Fruit fly (Drosophila melanogaster) whole organism: ENCODE measurements around the gene ZnT77C.

Experiments used
- CG8478 ChIP-seq: fragments of >200 bp; optimal IDR thresholded peaks from 2 replicates; lab custom pipeline; 2018; ENCODE audit warnings: inconsistent platforms
- Dll ChIP-seq: fragments of >200 bp; optimal IDR thresholded peaks from 2 replicates; lab custom pipeline; 2017
- EcR ChIP-seq, 2 experiments: fragments of >200 bp; optimal IDR thresholded peaks; 2 replicates each; lab custom pipeline; 2017; ENCODE audit warnings: missing biosample characterization in 2 of 2, missing genetic modification characterization in 2 of 2, missing genetic modification reagents in 2 of 2
- pan ChIP-seq: fragments of >200 bp; optimal IDR thresholded peaks from 2 replicates; lab custom pipeline; 2017
- psq ChIP-seq: fragments of >200 bp; optimal IDR thresholded peaks from 2 replicates; lab custom pipeline; 2017
- usp ChIP-seq: fragments of >200 bp; optimal IDR thresholded peaks from 2 replicates; lab custom pipeline; 2017; ENCODE audit warnings: missing biosample characterization, missing genetic modification characterization, mixed read lengths

Gene ZnT77C

dm6 chr3L:20494780-20495591, at the start of gene ZnT77C:
TSS of gene ZnT77C (minus strand) at chr3L:20494921.
- TF ChIP-seq pan (lab: Kevin White, UChicago) (no peak), usp (GFP tag; lab: Kevin White, UChicago) (no peak), CG8478 (lab: Kevin White, UChicago) (no peak), psq (lab: Kevin White, UChicago) (no peak), Dll (no peak), EcR (GFP tag; optimal IDR thresholded peaks at IDR 0.05; lab: Kevin White, UChicago) (no peak)

DNA sequence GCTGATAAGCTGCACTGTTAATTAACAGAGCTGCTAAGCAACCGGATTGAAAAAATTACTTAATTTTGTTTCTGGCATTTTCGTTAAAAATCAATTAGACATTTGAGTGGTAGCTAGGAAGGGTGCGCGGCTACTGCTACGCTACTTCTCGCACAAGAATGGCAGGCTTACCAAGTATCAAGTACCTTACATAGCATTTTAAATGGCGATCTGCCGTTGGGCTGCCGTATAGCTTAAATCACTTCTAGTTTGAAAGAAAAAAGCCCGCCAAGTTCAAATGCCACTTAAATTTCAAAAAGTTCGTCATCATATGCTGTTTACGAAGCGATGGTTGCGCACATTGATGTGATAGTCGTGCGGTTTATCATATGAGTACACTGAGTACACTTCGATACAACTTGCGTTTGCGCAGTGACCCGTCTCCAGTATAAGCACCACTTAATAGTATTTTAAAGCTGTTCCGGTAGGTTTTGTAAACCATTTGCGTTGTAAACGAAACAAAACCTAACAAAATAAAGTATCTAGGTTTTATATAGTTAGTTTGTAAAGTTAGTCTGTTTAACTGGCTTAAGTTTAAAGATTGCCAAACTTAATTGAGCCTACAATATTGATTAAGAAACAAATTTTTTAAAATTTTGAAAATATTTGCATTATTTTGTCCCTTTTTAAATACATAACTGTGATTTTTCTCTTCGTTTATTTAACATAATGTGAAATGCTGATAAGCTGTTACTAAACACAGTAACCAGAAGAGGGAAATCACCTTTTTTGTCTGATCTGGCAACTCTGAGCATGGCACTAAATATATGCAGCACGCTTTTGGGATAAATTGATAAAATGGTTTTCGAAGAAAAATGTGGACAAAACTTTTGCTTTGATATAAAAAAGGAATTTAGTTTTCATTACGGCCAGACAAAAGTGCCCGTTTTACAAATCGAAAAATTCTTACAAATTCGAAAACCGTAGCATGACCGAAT, 46.5 kb upstream of the ZnT77C start:
- TF ChIP-seq CG8478 (lab: Kevin White, UChicago) (no peak), psq (lab: Kevin White, UChicago) (no peak)

- no peak for TF ChIP-seq Dll
- TF ChIP-seq usp (GFP tag; lab: Kevin White, UChicago), result no peak
- TF ChIP-seq EcR (GFP tag; optimal IDR thresholded peaks at IDR 0.05; lab: Kevin White, UChicago), result no peak
- TF ChIP-seq pan (lab: Kevin White, UChicago), result no peak
Measured at dm6 chr3L:20540182-20540974, 45.7 kb upstream of the ZnT77C start, which contains the start of gene Rcd2. TSS of gene Rcd2 (minus strand) at chr3L:20540417.

DNA sequence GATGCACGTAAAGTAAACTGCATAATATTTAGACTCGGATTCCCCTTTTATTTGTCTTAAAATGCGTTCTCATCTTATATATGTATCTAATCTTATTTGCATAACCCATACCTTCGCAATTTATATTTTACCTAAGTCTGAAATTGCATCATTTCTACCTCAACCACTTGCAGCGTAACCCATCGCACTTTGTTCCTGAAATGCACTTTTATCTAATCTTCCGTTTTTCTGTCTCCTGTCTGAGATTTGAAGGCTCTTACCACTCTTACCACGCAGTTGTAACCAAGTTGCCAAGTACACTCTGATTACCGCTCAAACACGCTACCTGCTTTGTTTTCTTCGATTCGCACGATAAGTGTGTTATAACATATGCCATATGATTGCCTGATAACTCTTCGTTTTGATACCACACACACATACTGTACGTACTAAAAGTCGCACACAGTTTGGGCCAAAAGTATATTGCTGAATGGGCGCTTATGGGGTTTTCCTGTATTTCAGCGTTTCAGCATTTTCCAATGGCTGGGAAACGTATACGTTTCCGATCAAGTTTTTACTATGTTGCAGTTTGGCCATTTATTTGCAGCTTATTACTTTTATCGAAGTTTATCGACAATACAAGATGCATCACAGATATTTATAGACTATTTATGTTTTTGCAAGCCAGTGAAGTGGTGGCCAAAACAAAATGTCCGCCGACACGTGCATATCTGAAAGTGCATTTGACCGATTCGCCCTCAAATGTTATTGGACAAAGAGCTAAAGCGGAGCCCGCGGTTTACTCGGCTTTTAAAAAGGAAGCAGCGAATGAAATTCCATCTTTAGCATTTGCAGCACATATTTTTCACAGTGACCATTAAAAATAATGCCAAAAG, 44.6 kb upstream of the ZnT77C start:
- TF ChIP-seq usp (GFP tag; lab: Kevin White, UChicago) (no peak), psq (lab: Kevin White, UChicago) (no peak), EcR (GFP tag; optimal IDR thresholded peaks at IDR 0.05; lab: Kevin White, UChicago) (no peak)

DNA sequence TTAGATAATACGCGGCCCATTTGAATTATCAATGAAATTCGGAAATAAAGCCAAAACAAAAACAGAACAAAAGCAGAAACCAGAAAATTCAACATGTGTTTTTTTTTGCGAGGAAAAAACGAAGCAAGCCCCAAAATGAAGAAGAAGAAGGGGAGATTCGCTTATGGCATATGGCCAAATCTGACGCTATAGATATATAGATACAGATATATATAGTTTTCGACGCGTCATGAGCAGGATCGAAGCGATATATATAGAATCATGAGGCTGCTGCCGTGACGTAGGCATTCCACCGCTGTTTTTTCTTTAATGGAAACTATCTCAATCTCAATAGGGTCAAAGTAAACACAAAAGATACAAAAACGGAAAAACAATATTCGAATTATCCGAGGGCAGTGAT, 43.7 kb upstream of the ZnT77C start:
- TF ChIP-seq EcR (GFP tag; optimal IDR thresholded peaks at IDR 0.05; lab: Kevin White, UChicago), result no peak
- no peak for TF ChIP-seq CG8478 (lab: Kevin White, UChicago)

DNA sequence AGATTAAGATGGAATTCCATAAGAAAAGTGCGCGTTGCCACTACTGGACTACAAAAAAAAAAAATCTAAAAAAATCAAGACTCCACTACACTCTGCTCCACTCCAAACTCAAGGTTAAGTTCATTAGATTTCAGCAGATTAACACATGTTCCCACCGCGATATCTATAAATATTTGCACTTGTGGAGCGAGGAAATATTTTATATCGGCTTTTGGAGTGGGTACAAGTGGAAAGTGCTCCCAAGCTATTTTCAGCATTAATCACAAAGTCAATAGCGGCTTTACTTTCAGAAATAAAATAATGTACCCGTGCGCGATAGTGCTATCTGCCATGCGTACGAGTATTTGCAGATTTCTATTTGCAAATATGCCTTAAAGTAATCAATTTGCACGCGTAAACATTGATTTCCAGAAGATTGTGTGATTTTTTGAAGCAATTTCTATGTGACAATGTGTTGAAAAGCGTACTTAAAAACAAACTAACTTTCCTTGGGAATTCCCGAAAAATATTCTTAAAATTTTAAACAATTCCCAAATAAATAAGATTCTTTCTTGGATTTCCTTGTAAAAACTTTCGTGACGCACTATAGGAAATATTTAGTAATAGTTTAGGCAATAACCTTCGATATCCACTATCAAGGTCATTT, 43.1 kb upstream of the ZnT77C start:
- TF ChIP-seq EcR (GFP tag; optimal IDR thresholded peaks at IDR 0.05; lab: Kevin White, UChicago) (no peak), pan (lab: Kevin White, UChicago) (no peak), CG8478 (lab: Kevin White, UChicago) (no peak), psq (lab: Kevin White, UChicago) (no peak), Dll (no peak), usp (GFP tag; lab: Kevin White, UChicago) (no peak)

dm6 chr3L:20536919-20537318, 42.2 kb upstream of the ZnT77C start:
- TF ChIP-seq Dll, result no peak
- TF ChIP-seq EcR (GFP tag; optimal IDR thresholded peaks at IDR 0.05; lab: Kevin White, UChicago), result no peak
- no peak for TF ChIP-seq psq (lab: Kevin White, UChicago)
- no peak for TF ChIP-seq usp (GFP tag; lab: Kevin White, UChicago)
- TF ChIP-seq pan (lab: Kevin White, UChicago), result no peak
- TF ChIP-seq CG8478 (lab: Kevin White, UChicago), result no peak

- TF ChIP-seq pan (lab: Kevin White, UChicago) (no peak), CG8478 (lab: Kevin White, UChicago) (no peak), usp (GFP tag; lab: Kevin White, UChicago) (no peak), Dll (no peak), EcR (GFP tag; optimal IDR thresholded peaks at IDR 0.05; lab: Kevin White, UChicago) (no peak), psq (lab: Kevin White, UChicago) (no peak)
Measured at dm6 chr3L:20533409-20533808, 38.7 kb upstream of the ZnT77C start, which contains the start of gene CG13250. TSS of gene CG13250 (plus strand) at chr3L:20533709.

DNA sequence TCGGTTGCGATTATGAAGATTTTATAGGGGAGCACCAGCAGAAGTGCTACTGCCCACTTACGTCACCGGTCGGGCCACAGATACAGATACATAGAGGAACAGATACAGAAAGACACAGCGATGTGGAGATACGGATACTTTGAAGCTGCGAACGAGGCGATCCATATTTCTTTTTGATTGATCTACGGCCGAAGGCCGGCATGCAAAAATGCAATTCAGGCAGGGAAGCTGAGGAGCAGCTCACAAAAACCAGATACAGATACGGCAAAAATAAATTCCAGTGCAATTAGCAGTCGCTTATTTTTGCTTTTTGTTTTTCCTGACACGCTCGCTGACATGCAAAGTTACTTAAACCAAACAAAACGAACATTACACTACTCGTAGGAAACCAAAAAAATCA, 36.5 kb upstream of the ZnT77C start:
- TF ChIP-seq usp (GFP tag; lab: Kevin White, UChicago) (no peak), Dll (no peak), psq (lab: Kevin White, UChicago) (no peak), EcR (GFP tag; optimal IDR thresholded peaks at IDR 0.05; lab: Kevin White, UChicago) (no peak), CG8478 (lab: Kevin White, UChicago) (no peak), pan (lab: Kevin White, UChicago) (no peak)
